Worm (Caenorhabditis elegans) whole organism, L4 larva: ENCODE data around the gene W02G9.3.

Experiments
- F26F4.8 ChIP-seq: fragments of 200-800 bp; sonication (Bioruptor generic); conservative IDR thresholded peaks from 2 replicates; pipeline ENCODE4 v1.3.6; 2022; ENCODE audit warnings: missing genetic modification characterization, missing compliant biosample characterization
- Y75B8A.6 ChIP-seq: fragments of 200-800 bp; sonication (Bioruptor generic); IDR thresholded peaks from 2 replicates; pipeline ENCODE4 v1.3.6; 2022; ENCODE audit warnings: missing genetic modification reagents, missing genetic modification characterization, missing compliant biosample characterization
- ZK337.2 ChIP-seq: fragments of 200-800 bp; sonication (Bioruptor generic); IDR thresholded peaks from 2 replicates; pipeline ENCODE4 v1.3.6; 2022; ENCODE audit warnings: missing genetic modification reagents, missing genetic modification characterization, missing compliant biosample characterization
- aha-1 ChIP-seq: fragments of 150-350 bp; peaks from one replicate; lab custom pipeline; 2014; ENCODE audit warnings: missing biosample characterization, missing genetic modification characterization
- aly-2 ChIP-seq: sonication (generic microtip); optimal IDR thresholded peaks from 2 replicates; lab custom pipeline; 2018; ENCODE audit warnings: missing biosample characterization, missing genetic modification characterization
- ama-1 ChIP-seq: fragments of 150-350 bp; optimal IDR thresholded peaks from 2 replicates; lab custom pipeline; 2014; ENCODE audit warnings: inconsistent platforms, mixed read lengths
- ceh-20 ChIP-seq: fragments of 200-800 bp; sonication (Bioruptor generic); IDR thresholded peaks from 2 replicates; pipeline ENCODE4 v1.3.6; 2022; ENCODE audit warnings: missing genetic modification reagents, missing genetic modification characterization, missing compliant biosample characterization
- ceh-28 ChIP-seq: fragments of 150-350 bp; optimal IDR thresholded peaks from 2 replicates; lab custom pipeline; 2014; ENCODE audit warnings: missing biosample characterization, missing genetic modification reagents, missing genetic modification characterization
- ceh-44 ChIP-seq: fragments of 200-800 bp; sonication (Bioruptor generic); IDR thresholded peaks from 2 replicates; pipeline ENCODE4 v1.3.6; 2022; ENCODE audit warnings: missing genetic modification reagents, missing genetic modification characterization, missing compliant biosample characterization
- ceh-62 ChIP-seq: sonication (generic microtip); optimal IDR thresholded peaks from 2 replicates; lab custom pipeline; 2017; ENCODE audit warnings: missing biosample characterization, missing genetic modification characterization
- ctbp-1 ChIP-seq: fragments of 200-800 bp; sonication (Bioruptor generic); IDR thresholded peaks from 2 replicates; pipeline ENCODE4 v1.3.6; 2022; ENCODE audit warnings: missing genetic modification reagents, missing genetic modification characterization, missing compliant biosample characterization
- hif-1 ChIP-seq, 2 experiments: sonication (generic microtip); optimal IDR thresholded peaks; 2 replicates each; lab custom pipeline; 2016 to 2017; ENCODE audit warnings: missing compliant biosample characterization in 2 of 2, missing genetic modification characterization in 2 of 2, missing genetic modification reagents in 2 of 2, missing genotype in 2 of 2, mild to moderate bottlenecking in 1 of 2
- lin-1 ChIP-seq: fragments of 200-800 bp; sonication (Bioruptor generic); IDR thresholded peaks from 2 replicates; pipeline ENCODE4 v1.3.6; 2022; ENCODE audit warnings: missing genetic modification reagents, missing genetic modification characterization, missing compliant biosample characterization
- lin-38 ChIP-seq: fragments of 200-800 bp; sonication (Bioruptor generic); IDR thresholded peaks from 2 replicates; pipeline ENCODE4 v1.3.6; 2022; ENCODE audit warnings: missing genetic modification reagents, missing genetic modification characterization, missing compliant biosample characterization
- lir-3 ChIP-seq: sonication (generic microtip); optimal IDR thresholded peaks from 2 replicates; lab custom pipeline; 2016; ENCODE audit warnings: mild to moderate bottlenecking, missing genetic modification characterization, missing compliant biosample characterization
- madf-9 ChIP-seq: fragments of 200-800 bp; sonication (Bioruptor generic); conservative IDR thresholded peaks from 2 replicates; pipeline ENCODE4 v1.3.6; 2022; ENCODE audit warnings: missing genetic modification reagents, missing genetic modification characterization, missing compliant biosample characterization
- nhr-10 ChIP-seq: fragments of 150-350 bp; optimal IDR thresholded peaks from 2 replicates; lab custom pipeline; 2014; ENCODE audit warnings: missing biosample characterization, missing genetic modification characterization
- nhr-11 ChIP-seq: fragments of 150-350 bp; optimal IDR thresholded peaks from 2 replicates; lab custom pipeline; 2014; ENCODE audit warnings: missing biosample characterization, missing genetic modification characterization
- nhr-28 ChIP-seq: fragments of 150-350 bp; optimal IDR thresholded peaks from 2 replicates; lab custom pipeline; 2014; ENCODE audit warnings: missing biosample characterization, missing genetic modification characterization
- nhr-76 ChIP-seq: fragments of 150-350 bp; optimal IDR thresholded peaks from 2 replicates; lab custom pipeline; 2014; ENCODE audit warnings: missing biosample characterization, missing genetic modification characterization
- pha-4 ChIP-seq, 2 experiments: fragments of 150-350 bp in 1 of 2; fragments of 200-800 bp in 1 of 2; sonication (Bioruptor generic) in 1 of 2; IDR thresholded peaks in 1 of 2; optimal IDR thresholded peaks in 1 of 2; 2 replicates each; pipeline versions ENCODE4 v1.3.6 to Lab custom; 2014 to 2022; ENCODE audit warnings: missing genetic modification characterization in 2 of 2, missing genetic modification reagents in 2 of 2, missing biosample characterization in 1 of 2, missing compliant biosample characterization in 1 of 2
- set-16 ChIP-seq: fragments of 200-800 bp; sonication (Bioruptor generic); IDR thresholded peaks from 2 replicates; pipeline ENCODE4 v1.3.6; 2022; ENCODE audit warnings: missing genetic modification reagents, missing genetic modification characterization, missing compliant biosample characterization
- snpc-1.2 ChIP-seq: fragments of 200-800 bp; sonication (Bioruptor generic); IDR thresholded peaks from 2 replicates; pipeline ENCODE4 v1.3.6; 2022; ENCODE audit warnings: missing genetic modification reagents, missing genetic modification characterization, missing compliant biosample characterization
- snpc-4 ChIP-seq: fragments of 150-350 bp; optimal IDR thresholded peaks from 2 replicates; lab custom pipeline; 2014; ENCODE audit warnings: missing biosample characterization, missing genetic modification characterization
- tra-1 ChIP-seq: fragments of 200-800 bp; sonication (Bioruptor generic); IDR thresholded peaks from 2 replicates; pipeline ENCODE4 v1.3.6; 2022; ENCODE audit warnings: missing genetic modification reagents, missing genetic modification characterization, missing compliant biosample characterization
- unc-62 ChIP-seq, 3 experiments: fragments of 150-350 bp in 1 of 3; sonication (generic microtip); optimal IDR thresholded peaks in 2 of 3; peaks in 1 of 3; 1 replicate in 1 of 3; 2 replicates in 2 of 3; lab custom pipeline; 2014 to 2017; ENCODE audit warnings: missing biosample characterization in 3 of 3, missing genetic modification characterization in 3 of 3, missing genetic modification reagents in 3 of 3, missing genotype in 1 of 3
- vab-7 ChIP-seq: fragments of 200-800 bp; sonication (Bioruptor generic); IDR thresholded peaks from 2 replicates; pipeline ENCODE4 v1.3.6; 2022; ENCODE audit warnings: missing genetic modification reagents, missing genetic modification characterization, missing compliant biosample characterization

Gene W02G9.3

DNA sequence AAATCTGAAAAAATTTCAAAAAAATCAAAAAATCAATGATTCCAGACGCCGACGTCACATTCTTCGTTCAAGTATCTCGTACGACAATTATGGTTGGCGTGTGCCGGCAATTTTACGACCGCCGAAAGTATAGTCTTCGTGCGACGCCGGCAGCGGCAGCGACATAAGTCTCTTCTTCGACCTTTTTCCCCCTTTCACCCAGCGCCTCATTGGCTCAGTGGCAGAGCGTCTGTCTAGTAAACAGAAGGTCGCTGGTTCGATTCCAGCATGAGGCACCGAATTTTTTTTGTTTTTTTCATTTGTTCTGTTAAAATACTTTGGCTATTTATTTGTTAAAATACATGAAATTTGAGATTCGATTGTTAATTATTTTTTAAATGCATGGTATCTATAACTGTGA is 1.0 kb downstream of the W02G9.3 start (continued):
- no peak for TF ChIP-seq snpc-4 (tag; lab: Kevin White, UChicago)
- TF ChIP-seq ceh-20 (GFP tag; lab: Robert Waterston, UW) = no peak
- no peak for TF ChIP-seq aly-2 (tag; lab: Kevin White, UChicago)
- peak; percentile 55; the same call in 1 of the 2 replicates for TF ChIP-seq snpc-1.2
- TF ChIP-seq Y75B8A.6 (GFP tag; lab: Robert Waterston, UW) = 0 out of 2 replicates have a peak, but pooled peaks have one; percentile 26
- peak; percentile 73 for TF ChIP-seq pha-4 (GFP tag; IDR thresholded peaks at IDR 0.05; lab: Robert Waterston, UW)
- no peak for TF ChIP-seq pha-4 (tag; optimal IDR thresholded peaks at IDR 0.05; lab: Kevin White, UChicago)
- TF ChIP-seq ceh-28 (tag; lab: Kevin White, UChicago) = no peak
- TF ChIP-seq ceh-44 (GFP tag; lab: Robert Waterston, UW) = no peak
- peak; percentile 51; the same call in 1 of the 2 replicates for TF ChIP-seq ctbp-1 (GFP tag; lab: Robert Waterston, UW)
- peak; percentile 89 for TF ChIP-seq lin-38 (GFP tag; lab: Robert Waterston, UW)
- TF ChIP-seq nhr-11 (tag; lab: Kevin White, UChicago) = no peak

DNA sequence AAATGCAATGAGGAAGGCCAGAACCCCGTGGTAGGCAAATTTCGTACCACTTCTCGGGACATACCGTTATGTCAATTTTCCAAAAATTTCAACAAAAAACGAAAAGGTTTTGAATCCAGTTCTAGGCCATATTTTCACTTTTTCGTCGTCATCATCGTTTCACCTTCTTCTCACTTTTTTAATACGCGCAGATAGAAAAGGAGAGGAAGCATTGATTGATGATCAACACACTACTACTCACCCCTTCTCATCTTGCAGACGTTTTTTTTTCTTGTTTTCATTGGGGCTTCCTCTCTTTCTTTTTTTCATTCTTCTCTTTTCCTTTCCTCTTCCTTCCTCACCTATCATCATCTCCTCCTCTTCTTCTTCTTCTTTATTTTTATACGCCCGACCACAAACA is 2.9 kb downstream of the W02G9.3 start:
- peak; percentile 37 for TF ChIP-seq nhr-28 (tag; lab: Kevin White, UChicago)
- TF ChIP-seq nhr-10 (tag; lab: Kevin White, UChicago) = no peak

DNA sequence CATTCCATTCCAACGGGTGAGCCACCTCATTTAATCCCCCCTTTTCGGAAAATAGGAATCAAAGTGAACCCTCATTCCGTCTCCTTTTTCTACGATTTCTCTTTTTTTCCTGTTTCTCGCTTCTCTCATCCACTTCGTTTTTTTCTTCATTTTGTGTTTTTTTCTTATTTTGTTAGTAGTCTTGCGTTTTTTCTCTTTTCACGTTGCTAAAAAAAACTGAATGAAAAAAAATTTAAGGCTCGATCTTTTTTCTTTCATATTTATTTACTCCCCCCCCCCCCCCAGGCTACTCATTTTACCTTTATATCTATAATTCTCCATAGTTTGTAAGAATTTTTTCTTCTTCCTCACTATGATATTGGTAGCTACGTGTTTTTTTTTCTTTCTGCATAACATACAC is 4.9 kb downstream of the W02G9.3 start:
- TF ChIP-seq nhr-76 (tag; lab: Kevin White, UChicago) = no peak
- no peak for TF ChIP-seq ceh-62 (tag; lab: Kevin White, UChicago)
- no peak for TF ChIP-seq F26F4.8 (GFP tag; lab: Robert Waterston, UW)
- TF ChIP-seq aha-1 = peak; percentile 30
- peak in 1 of 2 experiments; percentile 94 for TF ChIP-seq unc-62 (GFP tag; optimal IDR thresholded peaks at IDR 0.05 in 1 of 2; lab: Kevin White, UChicago)
- no peak for TF ChIP-seq unc-62 (tag; optimal IDR thresholded peaks at IDR 0.05; lab: Kevin White, UChicago)
- no peak for TF ChIP-seq ZK337.2 (GFP tag; lab: Robert Waterston, UW)

DNA sequence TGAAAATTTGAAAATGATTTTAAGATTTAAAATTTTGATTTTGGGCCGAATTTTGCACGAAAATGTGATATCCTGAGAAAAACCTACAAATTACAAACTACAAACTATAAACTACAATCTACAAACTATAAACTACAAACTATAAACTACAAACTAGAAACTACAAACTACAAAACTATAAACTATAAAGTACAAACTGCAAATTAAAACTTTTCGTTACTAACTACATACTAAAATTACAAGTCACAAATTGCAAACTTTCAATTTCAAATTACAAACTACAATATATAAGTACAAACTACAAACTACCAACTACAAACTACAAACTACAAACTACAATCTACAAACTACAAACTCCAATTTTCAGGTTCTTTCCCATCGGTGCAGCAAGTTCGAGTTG is 10.7 kb downstream of the W02G9.3 start:
- TF ChIP-seq nhr-28 (tag; lab: Kevin White, UChicago) (peak; percentile 92), ama-1 (no peak)

DNA sequence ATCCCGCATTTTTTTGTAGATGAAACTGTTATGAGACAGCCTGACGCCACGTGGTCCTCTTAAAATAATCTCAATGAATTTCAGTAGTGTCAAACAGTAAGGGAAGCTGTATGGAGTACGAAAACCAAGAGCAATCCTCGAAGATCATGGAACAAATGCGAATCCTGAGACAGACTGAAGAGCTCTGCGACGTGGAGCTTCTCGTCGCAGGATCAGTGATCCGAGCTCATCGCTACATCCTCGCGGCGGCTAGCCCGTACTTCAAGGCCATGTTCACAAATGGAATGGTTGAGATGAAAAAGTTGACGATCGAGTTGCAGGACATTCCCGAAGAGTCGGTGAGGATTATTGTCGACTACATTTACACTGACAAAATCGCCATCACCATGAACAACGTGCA is 11.4 kb downstream of the W02G9.3 start:
- TF ChIP-seq ceh-20 (GFP tag; lab: Robert Waterston, UW) = no peak
- TF ChIP-seq vab-7 = no peak
- peak; percentile 96 for TF ChIP-seq aha-1

DNA sequence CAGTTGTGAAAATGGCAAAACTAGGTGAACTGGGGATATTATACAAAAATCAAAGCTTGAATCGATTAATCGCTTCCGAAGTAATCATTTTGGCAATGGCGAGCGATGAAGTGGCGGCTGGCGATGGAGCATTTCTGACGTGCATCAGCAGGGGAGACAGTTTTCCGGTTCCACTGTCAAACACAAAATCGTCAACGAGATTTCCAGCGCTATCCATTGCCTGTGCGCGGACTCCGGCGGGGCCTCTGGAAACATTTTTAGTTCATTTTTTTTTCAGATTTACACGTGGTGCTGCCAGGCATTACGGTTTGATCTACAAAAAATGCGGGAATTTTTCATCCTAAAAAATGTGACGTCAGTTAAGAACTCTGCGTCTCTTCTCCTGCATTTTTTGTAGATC is 15.8 kb downstream of the W02G9.3 start:
- TF ChIP-seq tra-1 (GFP tag; lab: Robert Waterston, UW) = peak; percentile 6; the same call in 1 of the 2 replicates
- TF ChIP-seq madf-9 (GFP tag; lab: Robert Waterston, UW) = no peak

DNA sequence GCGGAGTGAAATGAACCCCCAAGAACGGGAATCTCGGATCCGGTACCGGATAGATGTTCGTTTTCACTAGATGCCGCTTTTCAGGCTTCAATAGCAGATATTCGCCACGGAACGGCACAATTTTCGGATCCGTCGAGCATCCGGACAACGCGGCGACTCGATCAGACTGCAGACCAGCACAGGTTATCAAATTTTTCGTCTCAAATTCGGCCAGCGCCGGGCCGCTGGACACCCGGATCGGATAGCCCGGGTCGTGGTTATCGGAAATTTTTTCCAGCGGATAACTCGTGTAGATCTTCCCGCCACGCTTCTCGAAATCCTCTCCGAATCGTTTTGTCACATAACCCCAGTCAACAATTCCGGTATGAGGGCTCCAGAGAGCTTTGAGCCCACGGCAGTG is 17.7 kb downstream of the W02G9.3 start:
- TF ChIP-seq lir-3 (tag; lab: Kevin White, UChicago) (no peak), set-16 (GFP tag; lab: Robert Waterston, UW) (peak; percentile 59)
- TF ChIP-seq, all 104 proteins: peak for 1

DNA sequence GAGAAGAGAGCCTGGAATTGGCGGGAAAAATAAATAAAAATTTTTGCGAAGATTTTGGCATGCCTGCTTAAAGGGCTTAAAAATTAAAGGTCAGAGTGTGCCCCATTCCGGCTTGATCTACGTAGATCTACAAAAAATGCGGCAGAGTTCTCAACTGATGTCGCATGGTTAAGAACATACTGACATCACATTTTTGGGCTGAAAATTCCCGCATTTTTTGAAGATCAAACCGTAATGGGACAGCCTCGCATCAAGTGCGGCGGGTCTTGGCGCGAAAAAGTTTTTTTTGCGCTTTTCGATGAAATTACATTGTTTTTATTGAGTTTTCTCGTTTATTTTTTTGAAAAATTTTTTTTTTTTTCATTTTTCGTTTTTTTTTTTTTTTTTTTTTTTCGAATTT is 18.2 kb downstream of the W02G9.3 start:
- TF ChIP-seq lin-1 (GFP tag; lab: Robert Waterston, UW) = no peak
- no peak for TF ChIP-seq hif-1 (tag; optimal IDR thresholded peaks at IDR 0.05; lab: Kevin White, UChicago)
